Worm (Caenorhabditis elegans): ENCODE data around the gene scl-1.

Gene scl-1

ce11 chrIV:13013711-13014341, 42.3 kb upstream of the scl-1 start:
- TF ChIP-seq elt-1 (tag; optimal IDR thresholded peaks at IDR 0.05) (peak; percentile 97), fkh-2 (tag; optimal IDR thresholded peaks at IDR 0.05) (no peak), snpc-4 (tag; optimal IDR thresholded peaks at IDR 0.05) (peak; percentile 24)

ce11 chrIV:13015801-13016404, 40.2 kb upstream of the scl-1 start:
- peak; percentile 38 for TF ChIP-seq nfya-1 (tag; optimal IDR thresholded peaks at IDR 0.05; ENCODE audit: insufficient read depth)
- peak; percentile 44 for TF ChIP-seq lin-39 (tag; optimal IDR thresholded peaks at IDR 0.05)
- peak; percentile 29 for TF ChIP-seq egl-5 (tag; optimal IDR thresholded peaks at IDR 0.05)
- no peak for TF ChIP-seq hmg-11 (tag; optimal IDR thresholded peaks at IDR 0.05)

ce11 chrIV:13016820-13017219, 39.3 kb upstream of the scl-1 start:
- TF ChIP-seq nhr-237 (tag; optimal IDR thresholded peaks at IDR 0.05) (no peak), hmg-11 (tag; optimal IDR thresholded peaks at IDR 0.05) (peak; percentile 39), fkh-10 (GFP tag; optimal IDR thresholded peaks at IDR 0.05) (peak; percentile 70), eor-1 (tag; optimal IDR thresholded peaks at IDR 0.05) (no peak), jun-1 (tag; optimal IDR thresholded peaks at IDR 0.05) (no peak)

ce11 chrIV:13021006-13021405, 35.1 kb upstream of the scl-1 start:
- no peak for TF ChIP-seq nhr-76 (tag; optimal IDR thresholded peaks at IDR 0.05)
- no peak for TF ChIP-seq fkh-10 (GFP tag; optimal IDR thresholded peaks at IDR 0.05)
- no peak for TF ChIP-seq ceh-28 (tag; optimal IDR thresholded peaks at IDR 0.05)
- TF ChIP-seq egl-27 (tag; optimal IDR thresholded peaks at IDR 0.05): no peak
- no peak for TF ChIP-seq zag-1 (tag; optimal IDR thresholded peaks at IDR 0.05)
- TF ChIP-seq ZK546.5 (tag; optimal IDR thresholded peaks at IDR 0.05): no peak
- TF ChIP-seq jun-1 (tag; optimal IDR thresholded peaks at IDR 0.05): no peak
- TF ChIP-seq mdl-1 (tag; optimal IDR thresholded peaks at IDR 0.05): no peak
- TF ChIP-seq nhr-12 (tag; optimal IDR thresholded peaks at IDR 0.05): no peak
- no peak for TF ChIP-seq nhr-237 (tag; optimal IDR thresholded peaks at IDR 0.05)
- TF ChIP-seq nhr-28 (tag; optimal IDR thresholded peaks at IDR 0.05): no peak
- TF ChIP-seq ama-1 (optimal IDR thresholded peaks at IDR 0.05): no peak
- no peak for TF ChIP-seq fos-1 (tag; optimal IDR thresholded peaks at IDR 0.05)
- TF ChIP-seq daf-12 (tag; optimal IDR thresholded peaks at IDR 0.05): no peak

ce11 chrIV:13022892-13023291, 33.2 kb upstream of the scl-1 start:
- TF ChIP-seq ceh-82 (tag; optimal IDR thresholded peaks at IDR 0.05) (no peak), mml-1 (tag; optimal IDR thresholded peaks at IDR 0.05) (no peak), elt-3 (tag; optimal IDR thresholded peaks at IDR 0.05) (no peak), lin-15B (tag; optimal IDR thresholded peaks at IDR 0.05) (no peak), unc-62 (GFP tag; optimal IDR thresholded peaks at IDR 0.05) (no peak), fkh-2 (tag; optimal IDR thresholded peaks at IDR 0.05) (no peak), nhr-12 (tag; optimal IDR thresholded peaks at IDR 0.05) (no peak), mdl-1 (tag; optimal IDR thresholded peaks at IDR 0.05) (no peak), lin-39 (tag; optimal IDR thresholded peaks at IDR 0.05) (no peak), elt-2 (tag; optimal IDR thresholded peaks at IDR 0.05) (no peak), eor-1 (tag; optimal IDR thresholded peaks at IDR 0.05) (no peak)

ce11 chrIV:13025853-13026343, 30.2 kb upstream of the scl-1 start:
- TF ChIP-seq pqm-1 (tag; optimal IDR thresholded peaks at IDR 0.05) (no peak), ceh-82 (tag; optimal IDR thresholded peaks at IDR 0.05) (no peak), egl-5 (tag; optimal IDR thresholded peaks at IDR 0.05) (no peak), mml-1 (tag; optimal IDR thresholded peaks at IDR 0.05) (no peak), jun-1 (tag; optimal IDR thresholded peaks at IDR 0.05) (no peak), snpc-4 (tag; optimal IDR thresholded peaks at IDR 0.05) (peak; percentile 31), elt-1 (tag; optimal IDR thresholded peaks at IDR 0.05) (peak; percentile 1), mdl-1 (tag; optimal IDR thresholded peaks at IDR 0.05) (no peak), nhr-12 (tag; optimal IDR thresholded peaks at IDR 0.05) (no peak), hmg-11 (tag; optimal IDR thresholded peaks at IDR 0.05) (peak; percentile 55), nfya-1 (tag; optimal IDR thresholded peaks at IDR 0.05; ENCODE audit: insufficient read depth) (peak; percentile 59), pha-4 (tag; optimal IDR thresholded peaks at IDR 0.05) (no peak), R02D3.7 (tag; optimal IDR thresholded peaks at IDR 0.05) (no peak), ceh-9 (tag; optimal IDR thresholded peaks at IDR 0.05) (peak; percentile 32), egl-27 (tag; optimal IDR thresholded peaks at IDR 0.05) (no peak), nhr-28 (tag; optimal IDR thresholded peaks at IDR 0.05) (no peak), nhr-25 (tag; optimal IDR thresholded peaks at IDR 0.05) (no peak), skn-1 (tag; optimal IDR thresholded peaks at IDR 0.05) (peak; percentile 9), fkh-10 (GFP tag; optimal IDR thresholded peaks at IDR 0.05) (no peak), ceh-16 (tag; optimal IDR thresholded peaks at IDR 0.05) (no peak), eor-1 (tag; optimal IDR thresholded peaks at IDR 0.05) (no peak), nhr-11 (tag; optimal IDR thresholded peaks at IDR 0.05) (no peak), elt-2 (tag; optimal IDR thresholded peaks at IDR 0.05) (no peak), nhr-67 (tag; optimal IDR thresholded peaks at IDR 0.05) (no peak), tbx-2 (tag; optimal IDR thresholded peaks at IDR 0.05) (no peak), ama-1 (optimal IDR thresholded peaks at IDR 0.05) (no peak), nhr-76 (tag; optimal IDR thresholded peaks at IDR 0.05) (no peak), daf-12 (tag; optimal IDR thresholded peaks at IDR 0.05) (no peak)

Measured in whole organism, L3 larva.